Worm (Caenorhabditis elegans) whole organism, early embryonic: ENCODE data around the gene C56A3.8.

Experiments
- B0310.2 ChIP-seq: sonication (generic microtip); optimal IDR thresholded peaks from 2 replicates; lab custom pipeline; 2016; ENCODE audit warnings: mild to moderate bottlenecking, missing genetic modification characterization, missing compliant biosample characterization
- F13C5.2 ChIP-seq: sonication (generic microtip); optimal IDR thresholded peaks from 2 replicates; lab custom pipeline; 2017; ENCODE audit warnings: mild to moderate bottlenecking, missing genetic modification characterization, inconsistent platforms, missing compliant biosample characterization
- aly-1 ChIP-seq: sonication (generic microtip); optimal IDR thresholded peaks from 2 replicates; lab custom pipeline; 2016; ENCODE audit warnings: missing genetic modification characterization, missing compliant biosample characterization
- ama-1 ChIP-seq: fragments of 150-350 bp; optimal IDR thresholded peaks from 2 replicates; lab custom pipeline; 2014
- flt-1 ChIP-seq: fragments of 200-800 bp; sonication (Bioruptor generic); IDR thresholded peaks from 2 replicates; pipeline ENCODE4 v1.3.6; 2022; ENCODE audit warnings: missing genetic modification characterization, missing compliant biosample characterization
- hmg-4 ChIP-seq: fragments of 200-800 bp; sonication (Bioruptor generic); optimal IDR thresholded peaks from 2 replicates; lab custom pipeline; 2018; ENCODE audit warnings: mild to moderate bottlenecking, missing genetic modification characterization, missing compliant biosample characterization
- sea-1 ChIP-seq: fragments of 200-800 bp; sonication (Bioruptor generic); conservative IDR thresholded peaks from 2 replicates; pipeline ENCODE4 v1.3.6; 2022; ENCODE audit warnings: missing genetic modification characterization, missing compliant biosample characterization
- tbx-11 ChIP-seq: fragments of 200-800 bp; sonication (Bioruptor generic); IDR thresholded peaks from 2 replicates; pipeline ENCODE4 v1.3.6; 2022; ENCODE audit warnings: missing genetic modification characterization, missing compliant biosample characterization
- tbx-37 ChIP-seq: fragments of 200-800 bp; sonication (Bioruptor generic); conservative IDR thresholded peaks from 2 replicates; pipeline ENCODE4 v1.3.6; 2022; ENCODE audit warnings: missing genetic modification reagents, missing genetic modification characterization, missing compliant biosample characterization
- tra-4 ChIP-seq: sonication (generic microtip); optimal IDR thresholded peaks from 2 replicates; lab custom pipeline; 2017; ENCODE audit warnings: missing genetic modification characterization, missing compliant biosample characterization

- no peak for TF ChIP-seq ama-1
- TF ChIP-seq sea-1 = no peak
- no peak for TF ChIP-seq hmg-4 (GFP tag; lab: Kevin White, UChicago)
- no peak for TF ChIP-seq B0310.2
- no peak for TF ChIP-seq tbx-11 (GFP tag; lab: Robert Waterston, UW)
- TF ChIP-seq flt-1 = no peak
- no peak for TF ChIP-seq aly-1
- no peak for TF ChIP-seq tbx-37 (GFP tag; lab: Robert Waterston, UW)
- no peak for TF ChIP-seq tra-4 (tag; lab: Kevin White, UChicago)
- no peak for TF ChIP-seq F13C5.2 (tag; lab: Kevin White, UChicago)
These were observed 18.6 kb downstream of the C56A3.8 start, which contains the start of gene C50B8.6 for ce11 chrV:13578637-13579036.
